Fruit fly (Drosophila melanogaster) whole organism, adult: ENCODE data around the gene CARPB.

ENCODE experiments used
- CG11617 ChIP-seq: fragments of 200-800 bp; sonication (Bioruptor generic); optimal IDR thresholded peaks from 2 replicates; lab custom pipeline; 2017; ENCODE audit warnings: mild to moderate bottlenecking, missing biosample characterization, missing genetic modification reagents, missing genetic modification characterization
- CG12768 ChIP-seq: fragments of 200-800 bp; sonication (Bioruptor generic); optimal IDR thresholded peaks from 2 replicates; lab custom pipeline; 2017; ENCODE audit warnings: missing biosample characterization, missing genetic modification characterization, mild to moderate bottlenecking, moderate library complexity, missing genetic modification reagents
- CG1620 ChIP-seq: fragments of 200-800 bp; sonication (Bioruptor generic); optimal IDR thresholded peaks from 2 replicates; lab custom pipeline; 2016; ENCODE audit warnings: missing biosample characterization, missing genetic modification characterization
- CG33017 ChIP-seq: fragments of 200-800 bp; sonication (Bioruptor generic); optimal IDR thresholded peaks from 2 replicates; lab custom pipeline; 2018; ENCODE audit warnings: missing biosample characterization, mild to moderate bottlenecking, missing genetic modification characterization, moderate library complexity
- CG5204 ChIP-seq: fragments of 200-800 bp; sonication (Bioruptor generic); optimal IDR thresholded peaks from 2 replicates; lab custom pipeline; 2016; ENCODE audit warnings: missing biosample characterization, missing genetic modification characterization
- CG7101 ChIP-seq: fragments of 200-800 bp; sonication (Bioruptor generic); optimal IDR thresholded peaks from 2 replicates; lab custom pipeline; 2018; ENCODE audit warnings: missing biosample characterization, mild to moderate bottlenecking, missing genetic modification characterization, moderate library complexity
- Clk ChIP-seq: fragments of 200-800 bp; sonication (Bioruptor generic); optimal IDR thresholded peaks from 2 replicates; lab custom pipeline; 2017; ENCODE audit warnings: missing biosample characterization, missing genetic modification characterization
- Mnt ChIP-seq: fragments of 200-800 bp; sonication (Bioruptor generic); optimal IDR thresholded peaks from 2 replicates; lab custom pipeline; 2016; ENCODE audit warnings: missing biosample characterization, mild to moderate bottlenecking, missing genetic modification characterization
- bab1 ChIP-seq: fragments of 200-800 bp; sonication (Bioruptor generic); optimal IDR thresholded peaks from 3 replicates; lab custom pipeline; 2019; ENCODE audit warnings: missing biosample characterization, mild to moderate bottlenecking, missing genetic modification characterization, moderate library complexity
- kay ChIP-seq: fragments of 200-800 bp; sonication (Bioruptor generic); peaks from one replicate; lab custom pipeline; 2016; ENCODE audit warnings: missing biosample characterization, missing genetic modification characterization, borderline replicate concordance
- ovo ChIP-seq: fragments of 200-800 bp; sonication (Bioruptor generic); optimal IDR thresholded peaks from 2 replicates; lab custom pipeline; 2016; ENCODE audit warnings: missing biosample characterization, missing genetic modification characterization
- pad ChIP-seq: fragments of 200-800 bp; sonication (Bioruptor generic); optimal IDR thresholded peaks from 3 replicates; lab custom pipeline; 2017; ENCODE audit warnings: missing biosample characterization, missing genetic modification characterization, mild to moderate bottlenecking, moderate library complexity, missing genetic modification reagents
- toe ChIP-seq: fragments of 200-800 bp; sonication (Bioruptor generic); optimal IDR thresholded peaks from 2 replicates; lab custom pipeline; 2016; ENCODE audit warnings: missing biosample characterization, missing genetic modification characterization

dm6 chrX:9871632-9872031 is 88.6 kb downstream of the CARPB start, which contains the start of gene CG45061:
- no peak for TF ChIP-seq pad (GFP tag; lab: Kevin White, UChicago)
- TF ChIP-seq CG12768 (GFP tag; lab: Kevin White, UChicago): no peak
- no peak for TF ChIP-seq CG5204 (GFP tag; lab: Kevin White, UChicago)
- TF ChIP-seq bab1 (GFP tag; lab: Kevin White, UChicago): no peak
- TF ChIP-seq CG11617 (GFP tag; lab: Kevin White, UChicago): no peak
- no peak for TF ChIP-seq Clk (GFP tag; lab: Kevin White, UChicago)
- no peak for TF ChIP-seq CG33017 (tag; lab: Kevin White, UChicago)
- no peak for TF ChIP-seq toe (GFP tag; lab: Kevin White, UChicago)
- TF ChIP-seq CG1620 (GFP tag; lab: Kevin White, UChicago): no peak
- TF ChIP-seq kay (GFP tag; lab: Kevin White, UChicago): no peak
- no peak for TF ChIP-seq ovo (GFP tag; lab: Kevin White, UChicago)
- peak; percentile 30 for TF ChIP-seq Mnt (GFP tag; lab: Kevin White, UChicago)
- TF ChIP-seq CG7101 (tag; lab: Kevin White, UChicago): peak; percentile 45
